Fruit fly (Drosophila melanogaster) whole organism, embryonic: Measurements from ENCODE around the gene CG44838.

Experiments
- Ada2b ChIP-seq: fragments of 200-800 bp; sonication (Bioruptor generic); IDR thresholded peaks from 2 replicates; pipeline ENCODE4 v1.3.6; 2022; ENCODE audit warnings: missing biosample characterization, missing genetic modification characterization
- Aef1 ChIP-seq: fragments of 200-800 bp; sonication (Bioruptor generic); IDR thresholded peaks from 3 replicates; pipeline ENCODE4 v1.3.6; 2022; ENCODE audit warnings: missing biosample characterization, missing genetic modification characterization
- Bdp1 ChIP-seq: fragments of 200-800 bp; sonication (Bioruptor generic); optimal IDR thresholded peaks from 3 replicates; lab custom pipeline; 2016; ENCODE audit warnings: missing biosample characterization, missing genetic modification characterization
- CG10543 ChIP-seq: fragments of 200-800 bp; sonication (Bioruptor generic); optimal IDR thresholded peaks from 3 replicates; lab custom pipeline; 2017; ENCODE audit warnings: missing biosample characterization, mild to moderate bottlenecking, missing genetic modification characterization, moderate library complexity
- CG10654 ChIP-seq: fragments of 200-800 bp; sonication (Bioruptor generic); optimal IDR thresholded peaks from 2 replicates; lab custom pipeline; 2016; ENCODE audit warnings: missing biosample characterization, missing genetic modification characterization
- CG11560 ChIP-seq: fragments of 200-800 bp; sonication (Bioruptor generic); IDR thresholded peaks from 3 replicates; pipeline ENCODE4 v1.3.6; 2022; ENCODE audit warnings: missing biosample characterization, missing genetic modification characterization
- CG12219 ChIP-seq: fragments of 200-800 bp; sonication (Bioruptor generic); optimal IDR thresholded peaks from 3 replicates; lab custom pipeline; 2018; ENCODE audit warnings: missing biosample characterization, mild to moderate bottlenecking, missing genetic modification characterization
- CG14441 ChIP-seq: fragments of 200-800 bp; sonication (Bioruptor generic); IDR thresholded peaks from 2 replicates; pipeline ENCODE4 v1.3.6; 2022; ENCODE audit warnings: missing biosample characterization, missing genetic modification characterization
- CG14965 ChIP-seq: fragments of 200-800 bp; sonication (Bioruptor generic); optimal IDR thresholded peaks from 2 replicates; lab custom pipeline; 2016; ENCODE audit warnings: missing biosample characterization, missing genetic modification characterization, borderline replicate concordance
- CG18599 ChIP-seq: fragments of 200-800 bp; sonication (Bioruptor generic); optimal IDR thresholded peaks from 3 replicates; lab custom pipeline; 2017; ENCODE audit warnings: missing biosample characterization, missing genetic modification characterization, mild to moderate bottlenecking, moderate library complexity, missing genetic modification reagents
- CG2202 ChIP-seq: fragments of 200-800 bp; sonication (Bioruptor generic); optimal IDR thresholded peaks from 2 replicates; lab custom pipeline; 2018; ENCODE audit warnings: missing biosample characterization, mild to moderate bottlenecking, missing genetic modification characterization
- CG3163 ChIP-seq: fragments of 200-800 bp; sonication (Bioruptor generic); optimal IDR thresholded peaks from 3 replicates; lab custom pipeline; 2016; ENCODE audit warnings: missing biosample characterization, missing genetic modification characterization
- CG32767 ChIP-seq: fragments of 200-800 bp; sonication (Bioruptor generic); IDR thresholded peaks from 2 replicates; pipeline ENCODE4 v1.3.6; 2022; ENCODE audit warnings: missing biosample characterization, missing genetic modification characterization
- CG32772 ChIP-seq: fragments of 200-800 bp; sonication (Bioruptor generic); IDR thresholded peaks from 2 replicates; pipeline ENCODE4 v1.3.6; 2022; ENCODE audit warnings: missing biosample characterization, missing genetic modification characterization
- CG3281 ChIP-seq: fragments of 200-800 bp; sonication (Bioruptor generic); optimal IDR thresholded peaks from 3 replicates; lab custom pipeline; 2017; ENCODE audit warnings: missing biosample characterization, mild to moderate bottlenecking, missing genetic modification characterization
- CG3995 ChIP-seq: fragments of 200-800 bp; sonication (Bioruptor generic); optimal IDR thresholded peaks from 3 replicates; lab custom pipeline; 2016; ENCODE audit warnings: missing biosample characterization, missing genetic modification characterization
- CG4404 ChIP-seq: fragments of 200-800 bp; sonication (Bioruptor generic); IDR thresholded peaks from 2 replicates; pipeline ENCODE4 v1.3.6; 2022; ENCODE audit warnings: missing biosample characterization, missing genetic modification characterization
- CG4820 ChIP-seq: fragments of 200-800 bp; sonication (Bioruptor generic); optimal IDR thresholded peaks from 3 replicates; lab custom pipeline; 2016; ENCODE audit warnings: missing biosample characterization, missing genetic modification characterization
- CG6765 ChIP-seq: fragments of 200-800 bp; sonication (Bioruptor generic); optimal IDR thresholded peaks from 3 replicates; lab custom pipeline; 2017; ENCODE audit warnings: missing biosample characterization, mild to moderate bottlenecking, missing genetic modification characterization
- CG7786 ChIP-seq: fragments of 200-800 bp; sonication (Bioruptor generic); optimal IDR thresholded peaks from 2 replicates; lab custom pipeline; 2016; ENCODE audit warnings: missing biosample characterization, missing genetic modification characterization
- CG9817 ChIP-seq: fragments of 200-800 bp; sonication (Bioruptor generic); optimal IDR thresholded peaks from 2 replicates; lab custom pipeline; 2018; ENCODE audit warnings: missing biosample characterization, mild to moderate bottlenecking, missing genetic modification characterization, moderate library complexity
- CTCF ChIP-seq: fragments of 200-800 bp; sonication (Bioruptor generic); optimal IDR thresholded peaks from 2 replicates; lab custom pipeline; 2017; ENCODE audit warnings: missing biosample characterization, mild to moderate bottlenecking, missing genetic modification characterization, moderate library complexity
- Chrac-16 ChIP-seq: fragments of 200-800 bp; sonication (Bioruptor generic); optimal IDR thresholded peaks from 3 replicates; lab custom pipeline; 2016; ENCODE audit warnings: missing biosample characterization, missing genetic modification characterization
- Elba2 ChIP-seq: fragments of 200-800 bp; sonication (Bioruptor generic); optimal IDR thresholded peaks from 3 replicates; lab custom pipeline; 2016; ENCODE audit warnings: missing biosample characterization, missing genetic modification characterization
- Fer2 ChIP-seq: fragments of 200-800 bp; sonication (Bioruptor generic); optimal IDR thresholded peaks from 2 replicates; lab custom pipeline; 2018; ENCODE audit warnings: missing biosample characterization, mild to moderate bottlenecking, missing genetic modification characterization, moderate library complexity
- Hand ChIP-seq: fragments of 200-800 bp; sonication (Bioruptor generic); optimal IDR thresholded peaks from 2 replicates; lab custom pipeline; 2017; ENCODE audit warnings: mild to moderate bottlenecking, missing biosample characterization, missing genetic modification reagents, missing genetic modification characterization
- MTF-1 ChIP-seq: fragments of 200-800 bp; sonication (Bioruptor generic); optimal IDR thresholded peaks from 2 replicates; lab custom pipeline; 2018; ENCODE audit warnings: missing biosample characterization, mild to moderate bottlenecking, missing genetic modification characterization, borderline replicate concordance
- Max ChIP-seq: fragments of 200-800 bp; sonication (Bioruptor generic); optimal IDR thresholded peaks from 2 replicates; lab custom pipeline; 2016; ENCODE audit warnings: missing biosample characterization, mild to moderate bottlenecking, missing genetic modification characterization
- NFAT ChIP-seq: fragments of 200-800 bp; sonication (Bioruptor generic); IDR thresholded peaks from 2 replicates; pipeline ENCODE4 v1.3.6; 2022; ENCODE audit warnings: missing biosample characterization, missing genetic modification characterization
- NK7.1 ChIP-seq: fragments of 200-800 bp; sonication (Bioruptor generic); optimal IDR thresholded peaks from 3 replicates; lab custom pipeline; 2016; ENCODE audit warnings: missing biosample characterization, missing genetic modification characterization
- Neu2 ChIP-seq: fragments of 200-800 bp; sonication (Bioruptor generic); optimal IDR thresholded peaks from 3 replicates; lab custom pipeline; 2016; ENCODE audit warnings: missing biosample characterization, missing genetic modification characterization, borderline replicate concordance
- Nf-YC ChIP-seq: fragments of 200-800 bp; optimal IDR thresholded peaks from 3 replicates; lab custom pipeline; 2019; ENCODE audit warnings: missing biosample characterization, mild to moderate bottlenecking, missing genetic modification characterization, moderate library complexity
- NfI ChIP-seq: fragments of 200-800 bp; sonication (Bioruptor generic); optimal IDR thresholded peaks from 3 replicates; lab custom pipeline; 2018; ENCODE audit warnings: missing biosample characterization, mild to moderate bottlenecking, missing genetic modification characterization, moderate library complexity
- PHDP ChIP-seq: fragments of 200-800 bp; sonication (Bioruptor generic); optimal IDR thresholded peaks from 3 replicates; lab custom pipeline; 2018; ENCODE audit warnings: missing biosample characterization, mild to moderate bottlenecking, missing genetic modification characterization, moderate library complexity
- YL-1 ChIP-seq: fragments of 200-800 bp; sonication (Bioruptor generic); optimal IDR thresholded peaks from 3 replicates; lab custom pipeline; 2017; ENCODE audit warnings: missing biosample characterization, mild to moderate bottlenecking, missing genetic modification characterization
- ara ChIP-seq: fragments of 200-800 bp; sonication (Bioruptor generic); IDR thresholded peaks from 2 replicates; pipeline ENCODE4 v1.3.6; 2022; ENCODE audit warnings: missing biosample characterization, missing genetic modification characterization
- caup ChIP-seq: fragments of 200-800 bp; sonication (Bioruptor generic); optimal IDR thresholded peaks from 3 replicates; lab custom pipeline; 2017; ENCODE audit warnings: missing biosample characterization, mild to moderate bottlenecking, missing genetic modification characterization, moderate library complexity; ENCODE audit not compliant: severe bottlenecking
- chinmo ChIP-seq: fragments of 200-800 bp; sonication (Bioruptor generic); IDR thresholded peaks from 4 replicates; pipeline ENCODE4 v1.3.6; 2022; ENCODE audit warnings: missing biosample characterization, missing genetic modification characterization; ENCODE audit not compliant: partially characterized antibody
- chn ChIP-seq: fragments of 200-800 bp; sonication (Bioruptor generic); optimal IDR thresholded peaks from 2 replicates; lab custom pipeline; 2016; ENCODE audit warnings: missing biosample characterization, missing genetic modification characterization
- h ChIP-seq: fragments of >200 bp; optimal IDR thresholded peaks from 2 replicates; lab custom pipeline; 2017
- insv ChIP-seq, 2 experiments: fragments of 200-800 bp; sonication (Bioruptor generic); optimal IDR thresholded peaks; 3 replicates each; lab custom pipeline; 2016 to 2018; ENCODE audit warnings: missing biosample characterization in 2 of 2, missing genetic modification characterization in 2 of 2
- kay ChIP-seq: fragments of 200-800 bp; sonication (Bioruptor generic); optimal IDR thresholded peaks from 2 replicates; lab custom pipeline; 2016; ENCODE audit warnings: missing biosample characterization, missing genetic modification characterization
- nmo ChIP-seq: fragments of 200-800 bp; sonication (Bioruptor generic); optimal IDR thresholded peaks from 2 replicates; lab custom pipeline; 2018; ENCODE audit warnings: missing biosample characterization, mild to moderate bottlenecking, missing genetic modification characterization, moderate library complexity
- pfk ChIP-seq: fragments of 200-800 bp; sonication (Bioruptor generic); optimal IDR thresholded peaks from 2 replicates; lab custom pipeline; 2018; ENCODE audit warnings: missing biosample characterization, mild to moderate bottlenecking, missing genetic modification characterization, moderate library complexity
- psq ChIP-seq: fragments of 200-800 bp; sonication (Bioruptor generic); optimal IDR thresholded peaks from 2 replicates; lab custom pipeline; 2017; ENCODE audit warnings: missing biosample characterization, missing genetic modification characterization
- row ChIP-seq: fragments of 200-800 bp; sonication (Bioruptor generic); IDR thresholded peaks from 3 replicates; pipeline ENCODE4 v1.3.6; 2022; ENCODE audit warnings: missing biosample characterization, missing genetic modification characterization
- sob ChIP-seq: fragments of 200-800 bp; sonication (Bioruptor generic); IDR thresholded peaks from 2 replicates; pipeline ENCODE4 v1.3.6; 2022; ENCODE audit warnings: missing biosample characterization, missing genetic modification characterization
- tll ChIP-seq, 2 experiments: fragments of 200-800 bp in 1 of 2; fragments of >200 bp in 1 of 2; sonication (Bioruptor generic) in 1 of 2; optimal IDR thresholded peaks; 2 replicates each; lab custom pipeline; 2017 to 2019; ENCODE audit warnings: missing biosample characterization in 2 of 2, missing genetic modification characterization in 2 of 2, mild to moderate bottlenecking in 1 of 2, moderate library complexity in 1 of 2
- ttk ChIP-seq: fragments of 200-800 bp; sonication (Bioruptor generic); IDR thresholded peaks from 2 replicates; pipeline ENCODE4 v2.1.2; 2022; ENCODE audit warnings: missing biosample characterization, missing genetic modification characterization
- yki ChIP-seq: fragments of >200 bp; optimal IDR thresholded peaks from 3 replicates; lab custom pipeline; 2018
- zen ChIP-seq: fragments of 200-800 bp; sonication (Bioruptor generic); optimal IDR thresholded peaks from 3 replicates; lab custom pipeline; 2018; ENCODE audit warnings: missing biosample characterization, mild to moderate bottlenecking, missing genetic modification characterization, moderate library complexity

Gene CG44838

DNA sequence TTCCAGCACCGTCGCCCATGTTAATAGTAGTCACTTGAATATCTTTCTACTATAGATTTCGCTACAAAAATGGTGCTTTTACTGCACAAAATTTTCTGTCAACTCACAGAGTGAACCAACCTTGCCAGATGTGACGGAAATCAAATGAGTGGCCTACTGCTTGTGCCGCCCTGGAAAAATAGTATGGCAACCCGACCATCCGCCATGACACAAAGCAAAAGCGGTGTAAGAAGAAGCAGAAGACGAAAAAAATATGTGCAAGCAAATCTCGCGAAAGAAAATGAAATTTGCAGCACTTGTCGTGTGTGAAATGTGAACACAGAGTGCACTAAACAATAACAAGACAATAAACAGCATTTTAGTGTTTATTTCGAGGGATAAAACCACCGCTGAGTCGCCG lies 16.0 kb downstream of the CG44838 start, which contains the start of the genes Uch-L5 and Jarid2 (continued):
- TF ChIP-seq CG3281 (GFP tag; lab: Kevin White, UChicago) (peak; percentile 68), CG7786 (peak; percentile 58), NFAT (GFP tag; lab: Robert Waterston, UW) (peak; percentile 69), Chrac-16 (GFP tag; lab: Kevin White, UChicago) (peak; percentile 32), CG12219 (no peak), insv (GFP tag; optimal IDR thresholded peaks at IDR 0.05; lab: Kevin White, UChicago) (peak in 1 of 2 experiments; percentile 37), CG11560 (tag; lab: Robert Waterston, UW) (no peak), h (lab: Kevin White, UChicago) (no peak), ttk (GFP tag; lab: Robert Waterston, UW) (no peak), CTCF (peak; percentile 59), kay (GFP tag; lab: Kevin White, UChicago) (peak; percentile 51), CG14965 (GFP tag; lab: Kevin White, UChicago) (no peak), MTF-1 (GFP tag; lab: Kevin White, UChicago) (peak; percentile 62), ara (GFP tag; lab: Robert Waterston, UW) (peak; percentile 41; the same call in 1 of the 2 replicates), CG32772 (GFP tag; lab: Robert Waterston, UW) (peak; percentile 31; the same call in 1 of the 2 replicates), CG18599 (GFP tag; lab: Kevin White, UChicago) (no peak), CG10543 (peak; percentile 44), nmo (GFP tag; lab: Kevin White, UChicago) (peak; percentile 57), tll (GFP tag; optimal IDR thresholded peaks at IDR 0.05; lab: Kevin White, UChicago) (peak in 1 of 2 experiments; percentile 22), Nf-YC (peak; percentile 46), NfI (GFP tag; lab: Kevin White, UChicago) (peak; percentile 60), Elba2 (GFP tag; lab: Kevin White, UChicago) (peak; percentile 11), Aef1 (GFP tag; lab: Robert Waterston, UW) (peak; percentile 42; the same call in 1 of the 3 replicates), CG4404 (no peak), CG14441 (GFP tag; lab: Robert Waterston, UW) (0 out of 2 replicates have a peak, but pooled peaks have one; percentile 12), Max (peak; percentile 52), CG10654 (peak; percentile 57), CG3163 (GFP tag; lab: Kevin White, UChicago) (peak; percentile 40), CG32767 (GFP tag; lab: Robert Waterston, UW) (no peak), chinmo (0 out of 4 replicates have a peak, but pooled peaks have one; percentile 7), CG3995 (peak; percentile 45), CG2202 (tag; lab: Kevin White, UChicago) (no peak), YL-1 (GFP tag; lab: Kevin White, UChicago) (peak; percentile 98), caup (peak; percentile 37), Ada2b (GFP tag; lab: Robert Waterston, UW) (no peak), PHDP (tag; lab: Kevin White, UChicago) (no peak), zen (tag; lab: Kevin White, UChicago) (peak; percentile 38), NK7.1 (GFP tag; lab: Kevin White, UChicago) (no peak), pfk (GFP tag; lab: Kevin White, UChicago) (peak; percentile 52), sob (GFP tag; lab: Robert Waterston, UW) (peak; percentile 55), Fer2 (tag; lab: Kevin White, UChicago) (no peak), row (GFP tag; lab: Robert Waterston, UW) (peak; percentile 37; the same call in 2 of the 3 replicates), chn (GFP tag; lab: Kevin White, UChicago) (peak; percentile 65), yki (lab: Kevin White, UChicago) (no peak), CG4820 (GFP tag; lab: Kevin White, UChicago) (peak; percentile 19), Bdp1 (GFP tag; lab: Kevin White, UChicago) (peak; percentile 24), CG6765 (GFP tag; lab: Kevin White, UChicago) (peak; percentile 45), CG9817 (tag; lab: Kevin White, UChicago) (peak; percentile 21), psq (GFP tag; lab: Kevin White, UChicago) (peak; percentile 53), Neu2 (GFP tag; lab: Kevin White, UChicago) (no peak), Hand (GFP tag; lab: Kevin White, UChicago) (no peak)
